Worm (Caenorhabditis elegans): ENCODE data around the gene Y39A3CL.7.

DNA sequence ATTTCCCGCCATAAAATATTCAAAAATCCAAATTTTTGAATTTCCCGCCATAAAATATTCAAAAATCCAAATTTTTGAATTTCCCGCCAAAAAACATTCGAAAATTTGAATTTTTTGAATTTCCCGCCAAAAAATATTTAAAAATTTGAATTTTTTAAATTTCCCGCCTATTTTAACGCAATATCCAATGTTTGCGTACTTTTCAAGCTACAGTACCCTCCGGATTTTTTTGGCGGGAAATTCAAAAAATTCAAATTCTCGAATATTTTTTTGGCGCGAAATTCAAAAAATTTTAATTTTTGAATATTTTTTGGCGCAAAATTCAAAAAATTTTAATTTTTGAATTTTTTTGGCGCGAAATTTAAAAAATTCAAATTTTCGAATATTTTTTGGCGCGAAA lies 6.4 kb downstream of the Y39A3CL.7 start:
- TF ChIP-seq drap-1 (GFP tag; optimal IDR thresholded peaks at IDR 0.05) (no peak), nhr-12 (tag; optimal IDR thresholded peaks at IDR 0.05) (no peak)

All from whole organism, mixed stage, embryonic.